Fruit fly (Drosophila melanogaster) whole organism, embryonic: ENCODE measurements around the gene Tgt.

ENCODE experiments used
- Abd-B ChIP-seq: fragments of 200-800 bp; sonication (Bioruptor generic); optimal IDR thresholded peaks from 2 replicates; lab custom pipeline; 2018; ENCODE audit warnings: missing biosample characterization, mild to moderate bottlenecking, missing genetic modification characterization, moderate library complexity
- BtbVII ChIP-seq: fragments of 200-800 bp; sonication (Bioruptor generic); optimal IDR thresholded peaks from 3 replicates; lab custom pipeline; 2017; ENCODE audit warnings: missing biosample characterization, mild to moderate bottlenecking, missing genetic modification characterization
- CG12236 ChIP-seq: fragments of 200-800 bp; sonication (Bioruptor generic); optimal IDR thresholded peaks from 2 replicates; lab custom pipeline; 2016; ENCODE audit warnings: missing biosample characterization, missing genetic modification characterization
- CG12659 ChIP-seq: fragments of 200-800 bp; sonication (Bioruptor generic); optimal IDR thresholded peaks from 3 replicates; lab custom pipeline; 2017; ENCODE audit warnings: mild to moderate bottlenecking, missing biosample characterization, missing genetic modification reagents, missing genetic modification characterization
- CG16813 ChIP-seq: fragments of 200-800 bp; sonication (Bioruptor generic); IDR thresholded peaks from 3 replicates; pipeline ENCODE4 v1.3.6; 2022; ENCODE audit warnings: missing biosample characterization, missing genetic modification characterization; ENCODE audit not compliant: partially characterized antibody
- CG17568 ChIP-seq: fragments of 200-800 bp; sonication (Bioruptor generic); optimal IDR thresholded peaks from 2 replicates; lab custom pipeline; 2018; ENCODE audit warnings: missing biosample characterization, mild to moderate bottlenecking, missing genetic modification characterization, moderate library complexity
- CG18011 ChIP-seq: fragments of 200-800 bp; sonication (Bioruptor generic); optimal IDR thresholded peaks from 2 replicates; lab custom pipeline; 2017; ENCODE audit warnings: missing biosample characterization, missing genetic modification characterization, mild to moderate bottlenecking, moderate library complexity, missing genotype
- CG18262 ChIP-seq: fragments of 200-800 bp; optimal IDR thresholded peaks from 3 replicates; lab custom pipeline; 2019; ENCODE audit warnings: missing biosample characterization, mild to moderate bottlenecking, missing genetic modification characterization, moderate library complexity
- CG3281 ChIP-seq: fragments of 200-800 bp; sonication (Bioruptor generic); optimal IDR thresholded peaks from 3 replicates; lab custom pipeline; 2017; ENCODE audit warnings: missing biosample characterization, mild to moderate bottlenecking, missing genetic modification characterization
- CG34376 ChIP-seq: fragments of 200-800 bp; sonication (Bioruptor generic); optimal IDR thresholded peaks from 2 replicates; lab custom pipeline; 2018; ENCODE audit warnings: missing biosample characterization, mild to moderate bottlenecking, missing genetic modification characterization
- CG4707 ChIP-seq: fragments of 200-800 bp; sonication (Bioruptor generic); optimal IDR thresholded peaks from 2 replicates; lab custom pipeline; 2018; ENCODE audit warnings: missing biosample characterization, mild to moderate bottlenecking, missing genetic modification characterization, moderate library complexity
- CG7786 ChIP-seq: fragments of 200-800 bp; sonication (Bioruptor generic); optimal IDR thresholded peaks from 2 replicates; lab custom pipeline; 2016; ENCODE audit warnings: missing biosample characterization, missing genetic modification characterization
- CG8089 ChIP-seq: fragments of 200-800 bp; sonication (Bioruptor generic); optimal IDR thresholded peaks from 3 replicates; lab custom pipeline; 2016; ENCODE audit warnings: missing biosample characterization, missing genetic modification characterization
- Camta ChIP-seq: fragments of 200-800 bp; sonication (Bioruptor generic); optimal IDR thresholded peaks from 2 replicates; lab custom pipeline; 2016; ENCODE audit warnings: missing biosample characterization, missing genetic modification characterization
- CrebB ChIP-seq: fragments of 200-800 bp; sonication (Bioruptor generic); optimal IDR thresholded peaks from 3 replicates; lab custom pipeline; 2018; ENCODE audit warnings: missing biosample characterization, mild to moderate bottlenecking, missing genetic modification characterization
- ERR ChIP-seq: fragments of 200-800 bp; sonication (Bioruptor generic); optimal IDR thresholded peaks from 2 replicates; lab custom pipeline; 2016; ENCODE audit warnings: missing biosample characterization, missing genetic modification characterization
- Elba2 ChIP-seq: fragments of 200-800 bp; sonication (Bioruptor generic); optimal IDR thresholded peaks from 3 replicates; lab custom pipeline; 2016; ENCODE audit warnings: missing biosample characterization, missing genetic modification characterization
- H2.0 ChIP-seq: fragments of 200-800 bp; sonication (Bioruptor generic); IDR thresholded peaks from 2 replicates; pipeline ENCODE4 v1.3.6; 2022; ENCODE audit warnings: missing biosample characterization, missing genetic modification characterization
- Hey ChIP-seq: fragments of 200-800 bp; sonication (Bioruptor generic); optimal IDR thresholded peaks from 3 replicates; lab custom pipeline; 2018; ENCODE audit warnings: missing biosample characterization, mild to moderate bottlenecking, missing genetic modification characterization
- Mad ChIP-seq: fragments of 200-800 bp; sonication (Bioruptor generic); optimal IDR thresholded peaks from 2 replicates; lab custom pipeline; 2016; ENCODE audit warnings: missing biosample characterization, missing genetic modification characterization
- NFAT ChIP-seq: fragments of 200-800 bp; sonication (Bioruptor generic); IDR thresholded peaks from 2 replicates; pipeline ENCODE4 v1.3.6; 2022; ENCODE audit warnings: missing biosample characterization, missing genetic modification characterization
- Sox100B ChIP-seq: fragments of 200-800 bp; sonication (Bioruptor generic); optimal IDR thresholded peaks from 3 replicates; lab custom pipeline; 2018; ENCODE audit warnings: missing biosample characterization, mild to moderate bottlenecking, missing genetic modification characterization
- Usf ChIP-seq: fragments of 200-800 bp; sonication (Bioruptor generic); optimal IDR thresholded peaks from 2 replicates; lab custom pipeline; 2017; ENCODE audit warnings: missing genotype, missing biosample characterization, missing genetic modification characterization
- bsh ChIP-seq, 2 experiments: fragments of 200-800 bp; sonication (Bioruptor generic); optimal IDR thresholded peaks; 2 replicates each; lab custom pipeline; 2017 to 2018; ENCODE audit warnings: mild to moderate bottlenecking in 2 of 2, missing biosample characterization in 2 of 2, missing genetic modification characterization in 2 of 2, moderate library complexity in 1 of 2
- emc ChIP-seq: fragments of 200-800 bp; sonication (Bioruptor generic); optimal IDR thresholded peaks from 2 replicates; lab custom pipeline; 2016; ENCODE audit warnings: missing biosample characterization, missing genetic modification characterization
- ems ChIP-seq: fragments of 200-800 bp; sonication (Bioruptor generic); optimal IDR thresholded peaks from 3 replicates; lab custom pipeline; 2016; ENCODE audit warnings: missing biosample characterization, missing genetic modification characterization
- en ChIP-seq: fragments of 200-800 bp; sonication (Bioruptor generic); optimal IDR thresholded peaks from 2 replicates; lab custom pipeline; 2016; ENCODE audit warnings: missing biosample characterization, missing genetic modification characterization
- eve ChIP-seq, 2 experiments: fragments of >200 bp; optimal IDR thresholded peaks; 2 replicates each; lab custom pipeline; 2017; ENCODE audit warnings: missing biosample characterization in 2 of 2, missing genetic modification characterization in 2 of 2
- fd64A ChIP-seq: fragments of 200-800 bp; sonication (Bioruptor generic); optimal IDR thresholded peaks from 3 replicates; lab custom pipeline; 2018; ENCODE audit warnings: missing biosample characterization, mild to moderate bottlenecking, missing genetic modification characterization
- ftz-f1 ChIP-seq: fragments of 200-800 bp; sonication (Bioruptor generic); optimal IDR thresholded peaks from 2 replicates; lab custom pipeline; 2016; ENCODE audit warnings: missing biosample characterization, missing genetic modification characterization
- gcm ChIP-seq: fragments of 200-800 bp; sonication (Bioruptor generic); optimal IDR thresholded peaks from 2 replicates; lab custom pipeline; 2019; ENCODE audit warnings: missing biosample characterization, mild to moderate bottlenecking, missing genetic modification characterization, moderate library complexity
- gro ChIP-seq: fragments of 200-800 bp; sonication (Bioruptor generic); optimal IDR thresholded peaks from 2 replicates; lab custom pipeline; 2016; ENCODE audit warnings: missing biosample characterization, missing genetic modification characterization
- gsb ChIP-seq: fragments of 200-800 bp; sonication (Bioruptor generic); IDR thresholded peaks from 2 replicates; pipeline ENCODE4 v1.3.6; 2022; ENCODE audit warnings: missing biosample characterization, missing genetic modification characterization
- h ChIP-seq: fragments of >200 bp; optimal IDR thresholded peaks from 2 replicates; lab custom pipeline; 2017
- hkb ChIP-seq, 2 experiments: fragments of 200-800 bp in 1 of 2; fragments of >200 bp in 1 of 2; sonication (Bioruptor generic) in 1 of 2; IDR thresholded peaks in 1 of 2; optimal IDR thresholded peaks in 1 of 2; 2 replicates each; pipeline versions ENCODE4 v1.3.6 to Lab custom; 2017 to 2022; ENCODE audit warnings: missing biosample characterization in 1 of 2, missing genetic modification characterization in 1 of 2
- hth ChIP-seq: fragments of >200 bp; optimal IDR thresholded peaks from 2 replicates; lab custom pipeline; 2017; ENCODE audit warnings: inconsistent platforms
- jumu ChIP-seq: fragments of 200-800 bp; sonication (Bioruptor generic); optimal IDR thresholded peaks from 3 replicates; lab custom pipeline; 2016; ENCODE audit warnings: missing biosample characterization, missing genetic modification characterization
- lmd ChIP-seq: fragments of 200-800 bp; sonication (Bioruptor generic); IDR thresholded peaks from 2 replicates; pipeline ENCODE4 v1.3.6; 2022; ENCODE audit warnings: missing biosample characterization, missing genetic modification characterization
- maf-S ChIP-seq: fragments of 200-800 bp; sonication (Bioruptor generic); optimal IDR thresholded peaks from 2 replicates; lab custom pipeline; 2016; ENCODE audit warnings: missing biosample characterization, missing genetic modification characterization
- mirr ChIP-seq: fragments of 200-800 bp; sonication (Bioruptor generic); optimal IDR thresholded peaks from 3 replicates; lab custom pipeline; 2018; ENCODE audit warnings: missing biosample characterization, mild to moderate bottlenecking, missing genetic modification characterization
- otp ChIP-seq: fragments of 200-800 bp; sonication (Bioruptor generic); IDR thresholded peaks from 3 replicates; pipeline ENCODE4, ENCODE4 v1.3.6; 2022; ENCODE audit warnings: missing biosample characterization, missing genetic modification characterization
- pan ChIP-seq, 4 experiments: fragments of >200 bp in 3 of 4; fragments of 200-800 bp in 1 of 4; sonication (Bioruptor generic) in 1 of 4; optimal IDR thresholded peaks in 3 of 4; IDR thresholded peaks in 1 of 4; 2 replicates each; pipeline versions ENCODE4 v1.3.6 to Lab custom; 2017 to 2022; ENCODE audit warnings: missing biosample characterization in 2 of 4, missing genetic modification characterization in 2 of 4, mixed read lengths in 1 of 4
- phol ChIP-seq: fragments of 200-800 bp; sonication (Bioruptor generic); optimal IDR thresholded peaks from 3 replicates; lab custom pipeline; 2018; ENCODE audit warnings: missing biosample characterization, mild to moderate bottlenecking, missing genetic modification characterization, moderate library complexity
- pros ChIP-seq: fragments of 200-800 bp; sonication (Bioruptor generic); optimal IDR thresholded peaks from 3 replicates; lab custom pipeline; 2019; ENCODE audit warnings: missing biosample characterization, mild to moderate bottlenecking, missing genetic modification characterization, moderate library complexity
- run ChIP-seq: fragments of 200-800 bp; sonication (Bioruptor generic); optimal IDR thresholded peaks from 3 replicates; lab custom pipeline; 2018; ENCODE audit warnings: missing biosample characterization, mild to moderate bottlenecking, missing genetic modification characterization
- sim ChIP-seq: fragments of 200-800 bp; sonication (Bioruptor generic); IDR thresholded peaks from 2 replicates; pipeline ENCODE4 v1.3.6; 2022; ENCODE audit warnings: missing biosample characterization, missing genetic modification characterization
- slbo ChIP-seq: fragments of 200-800 bp; sonication (Bioruptor generic); IDR thresholded peaks from 2 replicates; pipeline ENCODE4 v1.3.6; 2022; ENCODE audit warnings: missing biosample characterization, missing genetic modification characterization
- zf30C ChIP-seq: fragments of 200-800 bp; sonication (Bioruptor generic); optimal IDR thresholded peaks from 3 replicates; lab custom pipeline; 2018; ENCODE audit warnings: missing biosample characterization, mild to moderate bottlenecking, missing genetic modification characterization

The Tgt gene

DNA sequence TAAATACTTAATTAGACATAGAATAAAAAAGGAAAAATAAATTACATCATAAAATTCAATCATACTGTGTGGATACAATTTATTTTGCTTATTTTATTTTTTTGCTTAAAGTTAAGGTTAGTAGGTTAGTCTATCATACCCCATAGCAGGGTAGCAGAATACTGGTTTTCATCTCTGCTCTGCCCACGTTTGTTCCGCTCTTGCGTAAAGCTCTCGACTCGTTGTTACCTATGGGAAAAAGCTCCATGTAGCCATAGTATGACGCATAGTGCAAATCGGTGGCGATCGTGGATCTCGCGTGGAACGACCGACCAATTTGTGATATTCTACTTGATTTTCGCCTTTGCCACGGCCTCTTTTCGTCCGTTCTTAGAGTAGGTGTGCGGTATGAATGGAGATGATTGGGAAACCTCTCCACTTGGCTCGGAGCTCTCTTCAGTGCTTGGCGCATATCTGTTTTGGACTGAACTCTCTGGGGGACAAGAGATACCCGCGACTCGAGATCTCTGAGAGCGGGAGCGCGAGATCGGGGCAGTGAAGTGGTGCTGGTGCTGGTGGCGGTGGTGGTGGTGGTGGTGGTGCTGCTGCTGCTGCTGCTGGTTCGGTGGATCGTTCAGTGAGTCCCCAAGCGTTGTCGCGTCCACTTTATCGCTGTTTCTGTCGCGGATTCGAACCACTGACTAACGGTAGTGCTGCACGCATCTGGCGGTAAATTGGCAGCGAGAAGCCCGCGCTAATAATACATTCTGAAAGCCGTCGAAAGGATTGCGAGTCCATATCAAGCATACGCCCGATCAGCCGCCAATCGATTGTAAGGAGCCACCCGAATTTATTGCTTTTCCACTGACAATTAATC lies 2.0 kb downstream of the Tgt start, which contains the start of gene CG5001 (continued):
- TF ChIP-seq Hey (tag; lab: Kevin White, UChicago), result no peak
- peak; percentile 90 for TF ChIP-seq CG18262 (tag; lab: Kevin White, UChicago)
- TF ChIP-seq gro, result peak; percentile 67
- peak; percentile 27 for TF ChIP-seq CG12236 (GFP tag; lab: Kevin White, UChicago)
- peak; percentile 85 for TF ChIP-seq lmd (GFP tag; lab: Robert Waterston, UW)
- peak; percentile 48 for TF ChIP-seq maf-S (GFP tag; lab: Kevin White, UChicago)
- TF ChIP-seq fd64A (GFP tag; lab: Kevin White, UChicago), result peak; percentile 50
- TF ChIP-seq otp (GFP tag; lab: Robert Waterston, UW), result peak; percentile 76
- TF ChIP-seq slbo, result peak; percentile 94
- TF ChIP-seq sim (GFP tag; lab: Robert Waterston, UW), result peak; percentile 83
- TF ChIP-seq hkb (optimal IDR thresholded peaks at IDR 0.05; lab: Kevin White, UChicago), result no peak
- TF ChIP-seq hkb (GFP tag; IDR thresholded peaks at IDR 0.05; lab: Robert Waterston, UW), result peak; percentile 87
- TF ChIP-seq CG34376 (GFP tag; lab: Kevin White, UChicago), result peak; percentile 83
- no peak for TF ChIP-seq eve (GFP tag; optimal IDR thresholded peaks at IDR 0.05; lab: Kevin White, UChicago)
- no peak for TF ChIP-seq zf30C
- TF ChIP-seq H2.0 (GFP tag; lab: Robert Waterston, UW), result peak; percentile 81
- TF ChIP-seq ems (GFP tag; lab: Kevin White, UChicago), result peak; percentile 75
- peak; percentile 69 for TF ChIP-seq CrebB (tag; lab: Kevin White, UChicago)
- peak; percentile 30 for TF ChIP-seq Usf (GFP tag; lab: Kevin White, UChicago)
- no peak for TF ChIP-seq CG17568 (GFP tag; lab: Kevin White, UChicago)
- peak; percentile 51 for TF ChIP-seq emc (GFP tag; lab: Kevin White, UChicago)
- no peak for TF ChIP-seq pros (GFP tag; lab: Kevin White, UChicago)
- no peak for TF ChIP-seq Elba2 (GFP tag; lab: Kevin White, UChicago)
- no peak for TF ChIP-seq h
- peak; percentile 58 for TF ChIP-seq jumu (GFP tag; lab: Kevin White, UChicago)
- TF ChIP-seq pan (optimal IDR thresholded peaks at IDR 0.05; lab: Kevin White, UChicago), result no peak
- TF ChIP-seq pan (GFP tag; optimal IDR thresholded peaks at IDR 0.05 in 1 of 2, IDR thresholded peaks at IDR 0.05 in 1 of 2), result peak in 1 of 2 experiments; percentile 91
- TF ChIP-seq Sox100B (GFP tag; lab: Kevin White, UChicago), result no peak
- peak; percentile 81 for TF ChIP-seq CG12659 (GFP tag; lab: Kevin White, UChicago)
- peak; percentile 50 for TF ChIP-seq ERR (GFP tag; lab: Kevin White, UChicago)
- peak; percentile 35; the same call in 1 of the 3 replicates for TF ChIP-seq CG16813 (GFP tag; lab: Robert Waterston, UW)
- peak; percentile 58 for TF ChIP-seq Abd-B
- peak; percentile 13 for TF ChIP-seq CG8089 (GFP tag; lab: Kevin White, UChicago)
- no peak for TF ChIP-seq hth
- peak; percentile 58 for TF ChIP-seq en (GFP tag; lab: Kevin White, UChicago)
- TF ChIP-seq Camta (GFP tag; lab: Kevin White, UChicago), result peak; percentile 59
- TF ChIP-seq Mad (GFP tag; lab: Kevin White, UChicago), result peak; percentile 46
- TF ChIP-seq CG7786 (GFP tag; lab: Kevin White, UChicago), result peak; percentile 53
- TF ChIP-seq BtbVII (GFP tag; lab: Kevin White, UChicago), result peak; percentile 83
- TF ChIP-seq phol (tag; lab: Kevin White, UChicago), result peak; percentile 88
- TF ChIP-seq mirr, result peak; percentile 63
- TF ChIP-seq bsh (GFP tag; optimal IDR thresholded peaks at IDR 0.05; lab: Kevin White, UChicago), result peak; percentile 9 to 92
- TF ChIP-seq gcm, result peak; percentile 88
- peak; percentile 72 for TF ChIP-seq gsb (GFP tag; lab: Robert Waterston, UW)
- peak; percentile 40 for TF ChIP-seq ftz-f1 (GFP tag; lab: Kevin White, UChicago)
- peak; percentile 90 for TF ChIP-seq NFAT
- TF ChIP-seq CG4707 (GFP tag; lab: Kevin White, UChicago), result peak; percentile 70
- TF ChIP-seq CG18011 (GFP tag; lab: Kevin White, UChicago), result peak; percentile 57
- TF ChIP-seq run (tag; lab: Kevin White, UChicago), result peak; percentile 92
- peak; percentile 81 for TF ChIP-seq CG3281
